Fruit fly (Drosophila melanogaster) S2 (cell line): ENCODE measurements around the gene Ctl2.

Source experiments
- CG8478 ChIP-seq: fragments of >200 bp; optimal IDR thresholded peaks from 2 replicates; lab custom pipeline; 2018
- CTCF ChIP-seq, 2 experiments: fragments of >200 bp; optimal IDR thresholded peaks; 2 replicates each; lab custom pipeline; 2018

DNA sequence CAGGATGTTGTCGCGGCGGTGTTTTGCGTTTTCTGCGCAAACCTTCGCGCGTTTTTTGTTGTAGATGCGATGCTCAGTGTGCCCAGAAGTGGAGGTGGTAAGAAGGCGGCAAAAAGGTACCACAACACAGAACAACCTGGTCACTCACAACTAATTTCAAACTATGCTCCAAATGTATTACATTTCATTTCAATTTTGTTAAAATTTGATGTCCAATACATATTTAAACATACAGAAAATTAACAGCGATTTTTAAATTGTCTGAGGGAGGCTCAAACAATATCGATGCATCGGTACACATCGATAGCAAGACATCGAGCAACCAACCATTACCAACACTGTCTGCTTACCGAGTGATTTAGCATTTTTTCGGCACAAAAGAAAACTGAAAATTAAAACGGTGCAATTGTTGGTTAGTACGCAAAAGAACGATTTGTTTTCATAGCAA is 30.1 kb downstream of the Ctl2 start, which contains the start of the genes Slbp and Rpn2:
- TF ChIP-seq CG8478 (lab: Kevin White, UChicago) (no peak), CTCF (optimal IDR thresholded peaks at IDR 0.05; lab: Kevin White, UChicago) (no peak)
